Fruit fly (Drosophila melanogaster) whole organism, embryonic: ENCODE results near the gene CG13124.
A peak's percentile ranks its signal among the peaks of the same experiment; 100 is the strongest.

ENCODE experiments used
- Atf3 ChIP-seq: fragments of 200-800 bp; sonication (Bioruptor generic); optimal IDR thresholded peaks from 3 replicates; lab custom pipeline; 2016; ENCODE audit warnings: missing biosample characterization, missing genetic modification characterization
- CG10654 ChIP-seq: fragments of 200-800 bp; sonication (Bioruptor generic); optimal IDR thresholded peaks from 2 replicates; lab custom pipeline; 2016; ENCODE audit warnings: missing biosample characterization, missing genetic modification characterization
- CG11247 ChIP-seq: fragments of 200-800 bp; sonication (Bioruptor generic); IDR thresholded peaks from 2 replicates; pipeline ENCODE4 v1.3.6; 2022; ENCODE audit warnings: missing biosample characterization, missing genetic modification characterization
- CG11398 ChIP-seq: fragments of 200-800 bp; sonication (Bioruptor generic); optimal IDR thresholded peaks from 2 replicates; lab custom pipeline; 2016; ENCODE audit warnings: missing biosample characterization, missing genetic modification characterization
- CG11456 ChIP-seq: fragments of 200-800 bp; sonication (Bioruptor generic); IDR thresholded peaks from 3 replicates; pipeline ENCODE4 v1.3.6; 2022; ENCODE audit warnings: missing biosample characterization, missing genetic modification characterization
- CG11560 ChIP-seq: fragments of 200-800 bp; sonication (Bioruptor generic); IDR thresholded peaks from 3 replicates; pipeline ENCODE4 v1.3.6; 2022; ENCODE audit warnings: missing biosample characterization, missing genetic modification characterization
- CG30020 ChIP-seq: fragments of 200-800 bp; optimal IDR thresholded peaks from 2 replicates; lab custom pipeline; 2019; ENCODE audit warnings: missing biosample characterization, mild to moderate bottlenecking, missing genetic modification characterization, moderate library complexity
- CG5180 ChIP-seq: fragments of 200-800 bp; sonication (Bioruptor generic); optimal IDR thresholded peaks from 3 replicates; lab custom pipeline; 2017; ENCODE audit warnings: missing biosample characterization, missing genetic modification characterization, mild to moderate bottlenecking, moderate library complexity, missing genetic modification reagents
- CG6175 ChIP-seq: fragments of 200-800 bp; sonication (Bioruptor generic); IDR thresholded peaks from 3 replicates; pipeline ENCODE4 v1.3.6; 2022; ENCODE audit warnings: missing biosample characterization, missing genetic modification characterization
- CG6683 ChIP-seq: fragments of 200-800 bp; sonication (Bioruptor generic); optimal IDR thresholded peaks from 2 replicates; lab custom pipeline; 2017; ENCODE audit warnings: missing biosample characterization, mild to moderate bottlenecking, missing genetic modification characterization, missing genetic modification reagents
- CG6813 ChIP-seq: fragments of 200-800 bp; sonication (Bioruptor generic); optimal IDR thresholded peaks from 2 replicates; lab custom pipeline; 2017; ENCODE audit warnings: missing biosample characterization, missing genetic modification characterization, mild to moderate bottlenecking, moderate library complexity, missing genetic modification reagents
- CG7786 ChIP-seq: fragments of 200-800 bp; sonication (Bioruptor generic); optimal IDR thresholded peaks from 2 replicates; lab custom pipeline; 2016; ENCODE audit warnings: missing biosample characterization, missing genetic modification characterization
- CG7839 ChIP-seq: fragments of 200-800 bp; sonication (Bioruptor generic); optimal IDR thresholded peaks from 3 replicates; lab custom pipeline; 2018; ENCODE audit warnings: missing biosample characterization, mild to moderate bottlenecking, missing genetic modification characterization, moderate library complexity
- CG9817 ChIP-seq: fragments of 200-800 bp; sonication (Bioruptor generic); optimal IDR thresholded peaks from 2 replicates; lab custom pipeline; 2018; ENCODE audit warnings: missing biosample characterization, mild to moderate bottlenecking, missing genetic modification characterization, moderate library complexity
- D ChIP-seq, 2 experiments: fragments of 200-800 bp in 1 of 2; fragments of >200 bp in 1 of 2; sonication (Bioruptor generic) in 1 of 2; optimal IDR thresholded peaks; 2 replicates in 1 of 2; 3 replicates in 1 of 2; lab custom pipeline; 2017; ENCODE audit warnings: mild to moderate bottlenecking in 1 of 2, missing biosample characterization in 1 of 2, missing genetic modification characterization in 1 of 2, missing genetic modification reagents in 1 of 2
- Drgx ChIP-seq: fragments of 200-800 bp; sonication (Bioruptor generic); IDR thresholded peaks from 2 replicates; pipeline ENCODE4 v1.3.6; 2022; ENCODE audit warnings: missing biosample characterization, missing genetic modification characterization
- Mad ChIP-seq: fragments of 200-800 bp; sonication (Bioruptor generic); optimal IDR thresholded peaks from 2 replicates; lab custom pipeline; 2016; ENCODE audit warnings: missing biosample characterization, missing genetic modification characterization
- Oli ChIP-seq: fragments of 200-800 bp; sonication (Bioruptor generic); optimal IDR thresholded peaks from 2 replicates; lab custom pipeline; 2018; ENCODE audit warnings: missing biosample characterization, mild to moderate bottlenecking, missing genetic modification characterization, moderate library complexity
- Rfx ChIP-seq: fragments of 200-800 bp; sonication (Bioruptor generic); IDR thresholded peaks from 2 replicates; pipeline ENCODE4 v1.3.6; 2022; ENCODE audit warnings: missing biosample characterization, missing genetic modification characterization
- Taf1 ChIP-seq: fragments of 200-800 bp; sonication (Bioruptor generic); IDR thresholded peaks from 2 replicates; pipeline ENCODE4 v1.3.6; 2022; ENCODE audit warnings: missing biosample characterization, missing genetic modification characterization
- Xbp1 ChIP-seq: fragments of 200-800 bp; sonication (Bioruptor generic); optimal IDR thresholded peaks from 3 replicates; lab custom pipeline; 2016; ENCODE audit warnings: missing biosample characterization, mild to moderate bottlenecking, missing genetic modification characterization
- ab ChIP-seq: fragments of 200-800 bp; sonication (Bioruptor generic); optimal IDR thresholded peaks from 2 replicates; lab custom pipeline; 2016; ENCODE audit warnings: missing biosample characterization, missing genetic modification characterization
- cwo ChIP-seq: fragments of 200-800 bp; sonication (Bioruptor generic); optimal IDR thresholded peaks from 3 replicates; lab custom pipeline; 2017; ENCODE audit warnings: missing biosample characterization, missing genetic modification characterization, mild to moderate bottlenecking, moderate library complexity, missing genetic modification reagents
- dati ChIP-seq: fragments of 200-800 bp; sonication (Bioruptor generic); IDR thresholded peaks from 2 replicates; pipeline ENCODE4 v1.3.6; 2022; ENCODE audit warnings: missing biosample characterization, missing genetic modification characterization
- dm ChIP-seq: fragments of 200-800 bp; sonication (Bioruptor generic); optimal IDR thresholded peaks from 3 replicates; lab custom pipeline; 2016; ENCODE audit warnings: missing biosample characterization, missing genetic modification characterization
- eve ChIP-seq, 2 experiments: fragments of >200 bp; optimal IDR thresholded peaks; 2 replicates each; lab custom pipeline; 2017; ENCODE audit warnings: missing biosample characterization in 2 of 2, missing genetic modification characterization in 2 of 2
- ewg ChIP-seq: fragments of 200-800 bp; sonication (Bioruptor generic); optimal IDR thresholded peaks from 3 replicates; lab custom pipeline; 2017; ENCODE audit warnings: mild to moderate bottlenecking, missing biosample characterization, missing genetic modification reagents, missing genetic modification characterization
- exex ChIP-seq: fragments of 200-800 bp; sonication (Bioruptor generic); optimal IDR thresholded peaks from 4 replicates; lab custom pipeline; 2018; ENCODE audit warnings: missing biosample characterization, mild to moderate bottlenecking, missing genetic modification characterization, moderate library complexity
- fd3F ChIP-seq: fragments of 200-800 bp; sonication (Bioruptor generic); optimal IDR thresholded peaks from 2 replicates; lab custom pipeline; 2018; ENCODE audit warnings: missing biosample characterization, mild to moderate bottlenecking, missing genetic modification characterization, moderate library complexity
- ftz-f1 ChIP-seq: fragments of 200-800 bp; sonication (Bioruptor generic); optimal IDR thresholded peaks from 2 replicates; lab custom pipeline; 2016; ENCODE audit warnings: missing biosample characterization, missing genetic modification characterization
- gfzf ChIP-seq: fragments of 200-800 bp; sonication (Bioruptor generic); optimal IDR thresholded peaks from 2 replicates; lab custom pipeline; 2016; ENCODE audit warnings: missing biosample characterization, mild to moderate bottlenecking, missing genetic modification characterization, moderate library complexity
- grn ChIP-seq: fragments of 200-800 bp; sonication (Bioruptor generic); optimal IDR thresholded peaks from 3 replicates; lab custom pipeline; 2017; ENCODE audit warnings: missing biosample characterization, missing genetic modification characterization
- insv ChIP-seq, 2 experiments: fragments of 200-800 bp; sonication (Bioruptor generic); optimal IDR thresholded peaks; 3 replicates each; lab custom pipeline; 2016 to 2018; ENCODE audit warnings: missing biosample characterization in 2 of 2, missing genetic modification characterization in 2 of 2
- klu ChIP-seq: fragments of 200-800 bp; sonication (Bioruptor generic); IDR thresholded peaks from 2 replicates; pipeline ENCODE4 v1.3.6; 2022; ENCODE audit warnings: missing biosample characterization, missing genetic modification characterization
- knrl ChIP-seq: fragments of 200-800 bp; sonication (Bioruptor generic); IDR thresholded peaks from 3 replicates; pipeline ENCODE4 v1.3.6; 2022; ENCODE audit warnings: missing biosample characterization, missing genetic modification characterization; ENCODE audit not compliant: partially characterized antibody
- lbe ChIP-seq: fragments of 200-800 bp; sonication (Bioruptor generic); optimal IDR thresholded peaks from 2 replicates; lab custom pipeline; 2016; ENCODE audit warnings: missing biosample characterization, mild to moderate bottlenecking, missing genetic modification characterization
- otp ChIP-seq: fragments of 200-800 bp; sonication (Bioruptor generic); IDR thresholded peaks from 3 replicates; pipeline ENCODE4, ENCODE4 v1.3.6; 2022; ENCODE audit warnings: missing biosample characterization, missing genetic modification characterization
- p53 ChIP-seq: fragments of 200-800 bp; sonication (Bioruptor generic); optimal IDR thresholded peaks from 2 replicates; lab custom pipeline; 2016; ENCODE audit warnings: missing biosample characterization, missing genetic modification characterization
- scrt ChIP-seq: fragments of 200-800 bp; sonication (Bioruptor generic); optimal IDR thresholded peaks from 2 replicates; lab custom pipeline; 2018; ENCODE audit warnings: missing biosample characterization, mild to moderate bottlenecking, missing genetic modification characterization, moderate library complexity
- tgo ChIP-seq: fragments of 200-800 bp; sonication (Bioruptor generic); IDR thresholded peaks from 3 replicates; pipeline ENCODE4 v1.3.6; 2022; ENCODE audit warnings: missing biosample characterization, missing genetic modification characterization

Gene CG13124

dm6 chr2L:9933063-9933462, 24.6 kb upstream of the CG13124 start, which contains the start of gene Cpr30F:
Cpr30F (minus strand) TSS chr2L:9933163.
- TF ChIP-seq knrl (GFP tag; lab: Robert Waterston, UW) (no peak), CG6683 (GFP tag; lab: Kevin White, UChicago) (no peak), CG10654 (GFP tag; lab: Kevin White, UChicago) (no peak)

- TF ChIP-seq Taf1 (GFP tag; lab: Robert Waterston, UW) (no peak), CG7786 (GFP tag; lab: Kevin White, UChicago) (no peak), Mad (GFP tag; lab: Kevin White, UChicago) (no peak), gfzf (no peak), otp (no peak), fd3F (GFP tag; lab: Kevin White, UChicago) (no peak), ab (no peak), D (optimal IDR thresholded peaks at IDR 0.05; lab: Kevin White, UChicago) (no peak), D (GFP tag; optimal IDR thresholded peaks at IDR 0.05; lab: Kevin White, UChicago) (no peak), dm (no peak), grn (GFP tag; lab: Kevin White, UChicago) (no peak), CG6175 (GFP tag; lab: Robert Waterston, UW) (no peak), Xbp1 (GFP tag; lab: Kevin White, UChicago) (no peak)
- TF ChIP-seq, all 482 proteins: peak for 0
These were observed 21.8 kb upstream of the CG13124 start, which contains the start of gene CG42367 for dm6 chr2L:9930280-9930679. CG42367 (plus strand) TSS chr2L:9930580.

dm6 chr2L:9924765-9925164, 16.3 kb upstream of the CG13124 start, which contains the start of the genes TbCMF46 and CG42366:
TbCMF46 (minus strand) TSS chr2L:9924865.
CG42366 (plus strand) TSS chr2L:9925161.
- TF ChIP-seq CG9817 (tag; lab: Kevin White, UChicago) (no peak), ewg (GFP tag; lab: Kevin White, UChicago) (no peak), CG5180 (GFP tag; lab: Kevin White, UChicago) (no peak), CG11456 (0 out of 3 replicates have a peak, but pooled peaks have one; percentile 33), Oli (tag; lab: Kevin White, UChicago) (no peak), eve (GFP tag; optimal IDR thresholded peaks at IDR 0.05; lab: Kevin White, UChicago) (no peak), klu (GFP tag; lab: Robert Waterston, UW) (no peak), lbe (GFP tag; lab: Kevin White, UChicago) (no peak), ftz-f1 (GFP tag; lab: Kevin White, UChicago) (no peak), scrt (GFP tag; lab: Kevin White, UChicago) (no peak), CG7839 (tag; lab: Kevin White, UChicago) (no peak), cwo (GFP tag; lab: Kevin White, UChicago) (no peak), CG11398 (GFP tag; lab: Kevin White, UChicago) (no peak), exex (no peak), tgo (GFP tag; lab: Robert Waterston, UW) (no peak), p53 (no peak), Rfx (GFP tag; lab: Robert Waterston, UW) (peak; percentile 32; the same call in 1 of the 2 replicates), insv (GFP tag; optimal IDR thresholded peaks at IDR 0.05; lab: Kevin White, UChicago) (no peak), CG11247 (GFP tag; lab: Robert Waterston, UW) (0 out of 2 replicates have a peak, but pooled peaks have one; percentile 33), Drgx (GFP tag; lab: Robert Waterston, UW) (no peak), CG11560 (tag; lab: Robert Waterston, UW) (0 out of 3 replicates have a peak, but pooled peaks have one; percentile 28), Atf3 (GFP tag; lab: Kevin White, UChicago) (no peak), CG6813 (GFP tag; lab: Kevin White, UChicago) (no peak), dati (no peak), CG30020 (tag; lab: Kevin White, UChicago) (no peak)
